Fruit fly (Drosophila melanogaster) whole organism: Measurements from ENCODE around the gene CG9961.

Source experiments
- CG8478 ChIP-seq: fragments of >200 bp; optimal IDR thresholded peaks from 2 replicates; lab custom pipeline; 2018; ENCODE audit warnings: inconsistent platforms
- psq ChIP-seq: fragments of >200 bp; optimal IDR thresholded peaks from 2 replicates; lab custom pipeline; 2017
- usp ChIP-seq: fragments of >200 bp; optimal IDR thresholded peaks from 2 replicates; lab custom pipeline; 2017; ENCODE audit warnings: missing biosample characterization, missing genetic modification characterization, mixed read lengths

DNA sequence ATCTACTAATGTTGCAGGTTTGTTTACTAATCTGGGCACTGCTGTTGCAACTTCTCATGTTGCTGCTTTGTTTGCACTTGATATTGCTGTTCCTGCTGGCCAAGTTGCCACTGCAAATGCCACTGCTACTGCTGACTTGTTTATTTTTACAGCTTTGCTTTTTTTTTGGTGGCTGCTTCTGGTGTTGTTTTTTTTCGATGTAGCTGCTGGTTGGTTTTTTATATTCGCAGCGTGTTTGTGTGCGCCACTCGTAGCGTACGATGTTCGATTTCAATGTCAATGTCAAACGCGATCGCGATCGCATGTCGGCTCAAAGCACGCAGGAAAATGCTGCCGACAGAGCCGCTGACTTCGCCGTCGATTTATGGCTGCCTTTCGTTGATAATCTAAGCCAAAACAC is 16.9 kb downstream of the CG9961 start:
- TF ChIP-seq CG8478 (lab: Kevin White, UChicago) (no peak), usp (GFP tag; lab: Kevin White, UChicago) (no peak), psq (lab: Kevin White, UChicago) (no peak)
